Worm (Caenorhabditis elegans): ENCODE measurements around the gene srx-113.

Gene srx-113

ce11 chrV:12673745-12674144 lies 41.8 kb upstream of the srx-113 start:
- TF ChIP-seq gmeb-1 (tag; optimal IDR thresholded peaks at IDR 0.05) (no peak), nhr-23 (tag; optimal IDR thresholded peaks at IDR 0.05) (no peak)

ce11 chrV:12670607-12671006 lies 38.7 kb upstream of the srx-113 start, which contains the start of gene srx-116:
TSS of gene srx-116 (plus strand) at chrV:12670907.
- TF ChIP-seq sma-3 (GFP tag; optimal IDR thresholded peaks at IDR 0.05) = no peak
- no peak for TF ChIP-seq nhr-25 (tag; optimal IDR thresholded peaks at IDR 0.05)
- TF ChIP-seq nhr-12 (tag; optimal IDR thresholded peaks at IDR 0.05) = no peak
- no peak for TF ChIP-seq nhr-129 (tag; optimal IDR thresholded peaks at IDR 0.05)
- TF ChIP-seq lin-13 (GFP tag; optimal IDR thresholded peaks at IDR 0.05) = no peak
- no peak for TF ChIP-seq unc-55 (GFP tag; optimal IDR thresholded peaks at IDR 0.05)

ce11 chrV:12667926-12668325 lies 36.0 kb upstream of the srx-113 start, which contains the start of gene W05B10.4:
TSS of gene W05B10.4 (plus strand) at chrV:12668226.
- no peak for TF ChIP-seq elt-3 (tag; optimal IDR thresholded peaks at IDR 0.05)
- TF ChIP-seq nhr-237 (tag; optimal IDR thresholded peaks at IDR 0.05) = no peak
- TF ChIP-seq lin-13 (GFP tag; optimal IDR thresholded peaks at IDR 0.05) = no peak
- TF ChIP-seq nhr-77 (tag; optimal IDR thresholded peaks at IDR 0.05) = no peak
- no peak for TF ChIP-seq sma-9 (GFP tag; optimal IDR thresholded peaks at IDR 0.05)
- no peak for TF ChIP-seq sma-9 (tag; optimal IDR thresholded peaks at IDR 0.05)
- TF ChIP-seq lin-11 (tag; optimal IDR thresholded peaks at IDR 0.05) = no peak
- no peak for TF ChIP-seq ztf-1 (GFP tag; conservative IDR thresholded peaks at IDR 0.05)
- TF ChIP-seq nhr-21 (tag; optimal IDR thresholded peaks at IDR 0.05) = no peak
- TF ChIP-seq ztf-11 (tag; optimal IDR thresholded peaks at IDR 0.05) = no peak
- no peak for TF ChIP-seq ama-1 (optimal IDR thresholded peaks at IDR 0.05)
- TF ChIP-seq nhr-25 (tag; optimal IDR thresholded peaks at IDR 0.05) = no peak
- no peak for TF ChIP-seq nhr-10 (tag; optimal IDR thresholded peaks at IDR 0.05)
- TF ChIP-seq lsy-2 (tag; optimal IDR thresholded peaks at IDR 0.05) = no peak
- TF ChIP-seq unc-62 (GFP tag; optimal IDR thresholded peaks at IDR 0.05) = no peak
- no peak for TF ChIP-seq nhr-12 (tag; optimal IDR thresholded peaks at IDR 0.05)

DNA sequence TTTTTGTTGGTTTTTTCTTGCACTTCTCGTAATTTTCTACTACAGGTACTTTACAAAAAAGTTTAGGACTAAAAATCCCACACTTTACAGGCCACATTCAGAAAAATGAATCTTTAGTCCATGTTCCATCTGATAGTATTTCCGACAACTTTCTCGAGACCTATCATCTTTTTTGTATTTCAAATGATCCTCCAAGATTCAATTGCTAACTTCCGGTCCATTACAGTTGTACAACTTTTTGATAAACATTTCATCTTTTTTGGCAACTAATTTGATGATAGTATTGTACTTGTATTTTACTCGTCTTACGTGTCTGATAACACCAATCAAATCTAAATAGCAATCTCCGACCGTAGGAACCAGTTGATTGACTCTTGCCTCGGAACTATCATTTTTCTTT lies 35.4 kb upstream of the srx-113 start:
- TF ChIP-seq ceh-82 (tag; optimal IDR thresholded peaks at IDR 0.05) (no peak), peb-1 (tag; optimal IDR thresholded peaks at IDR 0.05) (no peak), elt-1 (tag; optimal IDR thresholded peaks at IDR 0.05) (no peak), skn-1 (tag; optimal IDR thresholded peaks at IDR 0.05) (no peak), fos-1 (tag; optimal IDR thresholded peaks at IDR 0.05) (no peak), lsy-2 (tag; optimal IDR thresholded peaks at IDR 0.05) (no peak), elt-3 (tag; optimal IDR thresholded peaks at IDR 0.05) (no peak), mbf-1 (tag; optimal IDR thresholded peaks at IDR 0.05) (no peak), sma-3 (GFP tag; optimal IDR thresholded peaks at IDR 0.05) (no peak), crh-2 (tag; optimal IDR thresholded peaks at IDR 0.05) (no peak), nhr-12 (tag; optimal IDR thresholded peaks at IDR 0.05) (no peak), dmd-4 (tag; optimal IDR thresholded peaks at IDR 0.05) (no peak), mdl-1 (tag; optimal IDR thresholded peaks at IDR 0.05) (no peak), lin-11 (tag; optimal IDR thresholded peaks at IDR 0.05) (no peak), lin-39 (tag; optimal IDR thresholded peaks at IDR 0.05) (no peak), nhr-25 (tag; optimal IDR thresholded peaks at IDR 0.05) (no peak), gmeb-1 (tag; optimal IDR thresholded peaks at IDR 0.05) (no peak), nhr-23 (tag; optimal IDR thresholded peaks at IDR 0.05) (no peak), nhr-21 (tag; optimal IDR thresholded peaks at IDR 0.05) (no peak), sem-4 (tag; optimal IDR thresholded peaks at IDR 0.05) (no peak)

- TF ChIP-seq nhr-25 (tag; optimal IDR thresholded peaks at IDR 0.05) (no peak), unc-62 (GFP tag; optimal IDR thresholded peaks at IDR 0.05) (no peak), ztf-11 (tag; optimal IDR thresholded peaks at IDR 0.05) (no peak), mab-5 (tag; optimal IDR thresholded peaks at IDR 0.05) (no peak), crh-2 (tag; optimal IDR thresholded peaks at IDR 0.05) (no peak), unc-55 (GFP tag; optimal IDR thresholded peaks at IDR 0.05) (no peak), Y55F3AM.14 (GFP tag; optimal IDR thresholded peaks at IDR 0.05) (no peak), lin-11 (tag; optimal IDR thresholded peaks at IDR 0.05) (no peak), lsy-2 (tag; optimal IDR thresholded peaks at IDR 0.05) (no peak), ceh-16 (tag; optimal IDR thresholded peaks at IDR 0.05) (no peak), nhr-12 (tag; optimal IDR thresholded peaks at IDR 0.05) (no peak), ztf-4 (tag; optimal IDR thresholded peaks at IDR 0.05) (no peak), gmeb-1 (tag; optimal IDR thresholded peaks at IDR 0.05) (no peak)
Measured at ce11 chrV:12663386-12663785, 31.4 kb upstream of the srx-113 start.
